Fruit fly (Drosophila melanogaster) whole organism, wandering third instar larva: ENCODE results near the gene obst-G.

ENCODE experiments used
- Abd-B ChIP-seq: fragments of >200 bp; optimal IDR thresholded peaks from 2 replicates; lab custom pipeline; 2017; ENCODE audit warnings: missing biosample characterization, missing genetic modification characterization
- CG32264 ChIP-seq: fragments of 200-800 bp; sonication (Bioruptor generic); optimal IDR thresholded peaks from 2 replicates; lab custom pipeline; 2016; ENCODE audit warnings: missing biosample characterization, missing genetic modification characterization
- CG9705 ChIP-seq: fragments of 200-800 bp; sonication (Bioruptor generic); optimal IDR thresholded peaks from 2 replicates; lab custom pipeline; 2018; ENCODE audit warnings: missing biosample characterization, mild to moderate bottlenecking, missing genetic modification characterization
- CrebA ChIP-seq: fragments of 200-800 bp; sonication (Bioruptor generic); optimal IDR thresholded peaks from 2 replicates; lab custom pipeline; 2016; ENCODE audit warnings: missing biosample characterization, mild to moderate bottlenecking, missing genetic modification characterization, borderline replicate concordance
- Dfd ChIP-seq: fragments of >200 bp; optimal IDR thresholded peaks from 2 replicates; lab custom pipeline; 2017; ENCODE audit warnings: missing biosample characterization, missing genetic modification characterization
- Dif ChIP-seq: fragments of 200-275, 200-300 bp; sonication (Bioruptor generic); optimal IDR thresholded peaks from 2 replicates; lab custom pipeline; 2018; ENCODE audit warnings: missing biosample characterization, missing genetic modification characterization; ENCODE audit not compliant: partially characterized antibody
- HLH106 ChIP-seq: fragments of 200-800 bp; optimal IDR thresholded peaks from 3 replicates; lab custom pipeline; 2019; ENCODE audit warnings: missing biosample characterization, mild to moderate bottlenecking, missing genetic modification characterization, moderate library complexity
- Jra ChIP-seq: sonication (Bioruptor generic); optimal IDR thresholded peaks from 2 replicates; lab custom pipeline; 2016; ENCODE audit warnings: missing biosample characterization, missing genetic modification characterization
- Mio ChIP-seq: sonication (Bioruptor generic); optimal IDR thresholded peaks from 2 replicates; lab custom pipeline; 2016; ENCODE audit warnings: missing biosample characterization, missing genetic modification characterization
- Myc ChIP-seq: fragments of >200 bp; optimal IDR thresholded peaks from 2 replicates; lab custom pipeline; 2017
- N ChIP-seq: fragments of >200 bp; optimal IDR thresholded peaks from 2 replicates; lab custom pipeline; 2018; ENCODE audit warnings: missing biosample characterization, missing external identifiers, missing genetic modification characterization
- Rel ChIP-seq, 2 experiments: fragments of 200-800 bp; sonication (Bioruptor generic) in 1 of 2; optimal IDR thresholded peaks; 2 replicates in 1 of 2; 3 replicates in 1 of 2; lab custom pipeline; 2016 to 2019; ENCODE audit warnings: mild to moderate bottlenecking in 2 of 2, missing biosample characterization in 2 of 2, missing genetic modification characterization in 2 of 2, moderate library complexity in 1 of 2
- Vsx2 ChIP-seq: fragments of 200-300, 225-300 bp; sonication (Bioruptor generic); optimal IDR thresholded peaks from 2 replicates; lab custom pipeline; 2018; ENCODE audit warnings: missing biosample characterization, missing genetic modification characterization; ENCODE audit not compliant: partially characterized antibody
- brk ChIP-seq: fragments of 200-800 bp; sonication (Bioruptor generic); optimal IDR thresholded peaks from 2 replicates; lab custom pipeline; 2016; ENCODE audit warnings: missing biosample characterization, mild to moderate bottlenecking, missing genetic modification characterization
- dl ChIP-seq, 2 experiments: fragments of 175-275, 200-275 bp in 1 of 2; fragments of 200-275 bp in 1 of 2; sonication (Bioruptor generic); optimal IDR thresholded peaks; lab custom pipeline; 2018; ENCODE audit warnings: mild to moderate bottlenecking in 2 of 2, missing biosample characterization in 2 of 2, missing genetic modification characterization in 2 of 2, moderate library complexity in 2 of 2; ENCODE audit not compliant: partially characterized antibody in 2 of 2, insufficient read depth in 1 of 2
- dmrt93B ChIP-seq: fragments of 200-800 bp; sonication (Bioruptor generic); optimal IDR thresholded peaks from 2 replicates; lab custom pipeline; 2018; ENCODE audit warnings: missing biosample characterization, mild to moderate bottlenecking, missing genetic modification characterization
- foxo ChIP-seq, 2 experiments: fragments of 200-800 bp; sonication (Bioruptor generic); optimal IDR thresholded peaks; 2 replicates in 1 of 2; 3 replicates in 1 of 2; lab custom pipeline; 2016 to 2017; ENCODE audit warnings: missing biosample characterization in 2 of 2, missing genetic modification characterization in 2 of 2
- fru ChIP-seq: fragments of 200-800 bp; sonication (Bioruptor generic); optimal IDR thresholded peaks from 3 replicates; lab custom pipeline; 2016; ENCODE audit warnings: missing biosample characterization, mild to moderate bottlenecking, missing genetic modification characterization
- h ChIP-seq: fragments of 200-800 bp; sonication (Bioruptor generic); optimal IDR thresholded peaks from 3 replicates; lab custom pipeline; 2016; ENCODE audit warnings: missing biosample characterization, mild to moderate bottlenecking, missing genetic modification characterization
- jim ChIP-seq: fragments of 175-275, 200-325 bp; sonication (Bioruptor generic); optimal IDR thresholded peaks from 2 replicates; lab custom pipeline; 2016; ENCODE audit warnings: missing biosample characterization, mild to moderate bottlenecking, missing genetic modification characterization
- lola ChIP-seq: fragments of >200 bp; optimal IDR thresholded peaks from 2 replicates; lab custom pipeline; 2017; ENCODE audit warnings: missing biosample characterization, missing genetic modification characterization
- rgr ChIP-seq: fragments of 200-800 bp; sonication (Bioruptor generic); optimal IDR thresholded peaks from 3 replicates; lab custom pipeline; 2016; ENCODE audit warnings: missing biosample characterization, mild to moderate bottlenecking, missing genetic modification characterization
- sage ChIP-seq: fragments of 200-800 bp; sonication (Bioruptor generic); optimal IDR thresholded peaks from 2 replicates; lab custom pipeline; 2016; ENCODE audit warnings: missing biosample characterization, mild to moderate bottlenecking, missing genetic modification characterization
- sv ChIP-seq: fragments of 200-800 bp; sonication (Bioruptor generic); optimal IDR thresholded peaks from 3 replicates; lab custom pipeline; 2016; ENCODE audit warnings: missing biosample characterization, missing genetic modification characterization
- tai ChIP-seq: sonication (Bioruptor generic); optimal IDR thresholded peaks from 2 replicates; lab custom pipeline; 2016; ENCODE audit warnings: missing biosample characterization, missing genetic modification characterization
- usp ChIP-seq: fragments of >200 bp; optimal IDR thresholded peaks from 2 replicates; lab custom pipeline; 2017; ENCODE audit warnings: missing biosample characterization, missing genetic modification characterization
- woc ChIP-seq: sonication (Bioruptor generic); optimal IDR thresholded peaks from 2 replicates; lab custom pipeline; 2016; ENCODE audit warnings: missing biosample characterization, mild to moderate bottlenecking, missing genetic modification characterization

obst-G gene

dm6 chr3L:11973690-11974089, 20.6 kb upstream of the obst-G start, which contains the start of gene CG42397:
Gene CG42397, minus strand, starts transcription at chr3L:11973790.
- TF ChIP-seq woc (GFP tag; lab: Kevin White, UChicago): no peak
- no peak for TF ChIP-seq tai (GFP tag; lab: Kevin White, UChicago)
- no peak for TF ChIP-seq brk (GFP tag; lab: Kevin White, UChicago)
- TF ChIP-seq Jra (GFP tag; lab: Kevin White, UChicago): no peak
- TF ChIP-seq foxo (GFP tag; optimal IDR thresholded peaks at IDR 0.05; lab: Kevin White, UChicago): no peak
- no peak for TF ChIP-seq dl (GFP tag; optimal IDR thresholded peaks at IDR 0.05; lab: Kevin White, UChicago; ENCODE audit: insufficient read depth in 1 of 2, partially characterized antibody in 2 of 2)
- TF ChIP-seq CG32264 (GFP tag; lab: Kevin White, UChicago): no peak
- no peak for TF ChIP-seq Rel (GFP tag; optimal IDR thresholded peaks at IDR 0.05; lab: Kevin White, UChicago)
- no peak for TF ChIP-seq Rel (tag; optimal IDR thresholded peaks at IDR 0.05; lab: Kevin White, UChicago)
- TF ChIP-seq CrebA (GFP tag; lab: Kevin White, UChicago): no peak
- no peak for TF ChIP-seq Abd-B (GFP tag; lab: Kevin White, UChicago)
- no peak for TF ChIP-seq sv (GFP tag; lab: Kevin White, UChicago)

dm6 chr3L:11972879-11973278, 19.8 kb upstream of the obst-G start, which contains the start of gene Muc68E:
Gene Muc68E, minus strand, starts transcription at chr3L:11972979.
- no peak for TF ChIP-seq Vsx2

DNA sequence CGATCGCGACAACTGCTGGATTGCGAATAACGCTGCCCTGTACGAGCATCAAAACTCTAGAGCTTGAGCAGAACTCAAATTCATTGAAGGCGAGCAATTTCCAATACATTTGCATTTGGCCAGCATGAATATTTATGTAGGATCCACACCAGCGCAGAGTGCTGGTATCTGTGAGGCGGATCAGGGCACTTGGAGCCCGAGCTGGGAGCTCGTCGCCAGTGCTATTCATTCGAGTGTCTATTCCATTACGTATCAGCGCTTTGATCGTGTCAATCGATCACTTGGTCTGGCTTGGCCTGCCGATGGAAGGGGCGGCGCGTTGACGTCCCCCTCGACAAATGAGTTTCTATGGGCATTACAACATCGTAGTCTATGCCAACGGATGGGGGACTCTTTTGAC, 13.0 kb upstream of the obst-G start, which contains the start of gene prc:
TSS of gene prc (minus strand) at position 28 of the 400 bp plus-strand sequence.
- TF ChIP-seq Dif (GFP tag; lab: Kevin White, UChicago) (no peak), Vsx2 (no peak), N (GFP tag; lab: Kevin White, UChicago) (no peak), Dfd (GFP tag; lab: Kevin White, UChicago) (no peak), sv (GFP tag; lab: Kevin White, UChicago) (no peak), woc (GFP tag; lab: Kevin White, UChicago) (no peak), sage (GFP tag; lab: Kevin White, UChicago) (no peak), CG32264 (GFP tag; lab: Kevin White, UChicago) (no peak), Mio (GFP tag; lab: Kevin White, UChicago) (no peak), usp (GFP tag; lab: Kevin White, UChicago) (no peak), tai (GFP tag; lab: Kevin White, UChicago) (no peak), Myc (no peak), CG9705 (GFP tag; lab: Kevin White, UChicago) (no peak), lola (GFP tag; lab: Kevin White, UChicago) (no peak), rgr (no peak), dl (GFP tag; optimal IDR thresholded peaks at IDR 0.05; lab: Kevin White, UChicago; ENCODE audit: insufficient read depth in 1 of 2, partially characterized antibody in 2 of 2) (no peak)

DNA sequence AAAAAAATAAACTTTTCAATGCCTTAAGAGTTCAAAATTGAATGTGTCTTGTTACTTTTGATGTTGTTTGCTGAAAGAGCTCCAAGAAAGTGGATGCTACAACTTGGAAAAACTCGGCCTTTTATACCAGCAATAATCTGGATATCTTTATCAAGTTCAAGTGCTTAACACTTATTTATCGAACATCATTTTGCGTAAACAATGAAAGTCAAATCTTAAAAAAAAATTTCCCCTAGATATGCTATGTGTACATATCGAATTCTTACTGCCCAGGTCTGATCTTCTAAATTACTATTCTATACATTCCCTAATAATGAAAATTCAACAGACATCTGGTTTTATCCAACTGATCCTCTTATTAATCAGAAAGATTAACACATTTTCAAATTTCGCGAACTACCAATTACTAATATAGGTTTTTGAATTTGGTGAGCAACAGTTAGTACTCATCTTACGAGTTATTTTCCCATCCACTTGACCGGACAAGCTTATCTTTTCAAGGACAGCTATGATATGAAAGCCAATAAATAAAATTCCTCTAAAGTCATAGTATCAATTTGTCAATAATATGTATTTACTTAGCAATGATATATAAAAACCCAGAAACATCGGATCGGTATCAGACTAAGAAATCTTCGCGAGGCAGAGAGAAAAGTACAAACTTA, 4.7 kb upstream of the obst-G start, which contains the start of the genes CG11570 and CG43294:
TSS of gene CG11570 (minus strand) at position 101 of the 665 bp plus-strand sequence.
TSS of gene CG43294 (plus strand) at position 615 of the 665 bp plus-strand sequence.
- TF ChIP-seq brk (GFP tag; lab: Kevin White, UChicago) (no peak), Myc (no peak), usp (GFP tag; lab: Kevin White, UChicago) (no peak)

dm6 chr3L:11953783-11954182, 666 bp upstream of the obst-G start, which contains the start of gene CG7248:
Gene CG7248, plus strand, starts transcription at chr3L:11954083.
- TF ChIP-seq Abd-B (GFP tag; lab: Kevin White, UChicago) (no peak), dmrt93B (GFP tag; lab: Kevin White, UChicago) (no peak), Vsx2 (no peak), usp (GFP tag; lab: Kevin White, UChicago) (no peak), Myc (no peak), h (GFP tag; lab: Kevin White, UChicago) (no peak), Dif (GFP tag; lab: Kevin White, UChicago) (no peak), woc (GFP tag; lab: Kevin White, UChicago) (no peak), jim (no peak), rgr (no peak), fru (GFP tag; lab: Kevin White, UChicago) (no peak), HLH106 (no peak), sage (GFP tag; lab: Kevin White, UChicago) (no peak)
